Fruit fly (Drosophila melanogaster) whole organism, embryonic: ENCODE data around the gene Rrp46.

ENCODE experiments used
- B-H2 ChIP-seq: fragments of 200-800 bp; sonication (Bioruptor generic); optimal IDR thresholded peaks from 2 replicates; lab custom pipeline; 2018; ENCODE audit warnings: missing biosample characterization, mild to moderate bottlenecking, missing genetic modification characterization
- BEAF-32 ChIP-seq: fragments of 200-800 bp; sonication (Bioruptor generic); optimal IDR thresholded peaks from 3 replicates; lab custom pipeline; 2017; ENCODE audit warnings: missing biosample characterization, missing genetic modification characterization, mild to moderate bottlenecking, moderate library complexity, missing genetic modification reagents
- C15 ChIP-seq: fragments of 200-800 bp; sonication (Bioruptor generic); IDR thresholded peaks from 3 replicates; pipeline ENCODE4 v1.3.6; 2022; ENCODE audit warnings: missing biosample characterization, missing genetic modification characterization
- CG12236 ChIP-seq: fragments of 200-800 bp; sonication (Bioruptor generic); optimal IDR thresholded peaks from 2 replicates; lab custom pipeline; 2016; ENCODE audit warnings: missing biosample characterization, missing genetic modification characterization
- CG12391 ChIP-seq: fragments of 200-800 bp; sonication (Bioruptor generic); optimal IDR thresholded peaks from 3 replicates; lab custom pipeline; 2018; ENCODE audit warnings: missing biosample characterization, mild to moderate bottlenecking, missing genetic modification characterization, moderate library complexity
- CG12744 ChIP-seq: fragments of 200-800 bp; sonication (Bioruptor generic); optimal IDR thresholded peaks from 2 replicates; lab custom pipeline; 2016; ENCODE audit warnings: missing biosample characterization, missing genetic modification characterization
- CG14050 ChIP-seq: fragments of 200-800 bp; sonication (Bioruptor generic); IDR thresholded peaks from 3 replicates; pipeline ENCODE4 v1.3.6; 2022; ENCODE audit warnings: missing biosample characterization, missing genetic modification characterization
- CG15073 ChIP-seq: fragments of 200-800 bp; sonication (Bioruptor generic); optimal IDR thresholded peaks from 2 replicates; lab custom pipeline; 2016; ENCODE audit warnings: missing biosample characterization, missing genetic modification characterization
- CG15601 ChIP-seq: fragments of 200-800 bp; sonication (Bioruptor generic); optimal IDR thresholded peaks from 3 replicates; lab custom pipeline; 2019; ENCODE audit warnings: missing biosample characterization, mild to moderate bottlenecking, missing genetic modification characterization, moderate library complexity
- CG17385 ChIP-seq: fragments of 200-800 bp; sonication (Bioruptor generic); optimal IDR thresholded peaks from 3 replicates; lab custom pipeline; 2018; ENCODE audit warnings: missing biosample characterization, mild to moderate bottlenecking, missing genetic modification characterization
- CG17829 ChIP-seq: fragments of 200-800 bp; optimal IDR thresholded peaks from 2 replicates; lab custom pipeline; 2019; ENCODE audit warnings: missing biosample characterization, mild to moderate bottlenecking, missing genetic modification characterization, moderate library complexity
- CG18011 ChIP-seq: fragments of 200-800 bp; sonication (Bioruptor generic); optimal IDR thresholded peaks from 2 replicates; lab custom pipeline; 2017; ENCODE audit warnings: missing biosample characterization, missing genetic modification characterization, mild to moderate bottlenecking, moderate library complexity, missing genotype
- CG18262 ChIP-seq: fragments of 200-800 bp; optimal IDR thresholded peaks from 3 replicates; lab custom pipeline; 2019; ENCODE audit warnings: missing biosample characterization, mild to moderate bottlenecking, missing genetic modification characterization, moderate library complexity
- CG18599 ChIP-seq: fragments of 200-800 bp; sonication (Bioruptor generic); optimal IDR thresholded peaks from 3 replicates; lab custom pipeline; 2017; ENCODE audit warnings: missing biosample characterization, missing genetic modification characterization, mild to moderate bottlenecking, moderate library complexity, missing genetic modification reagents
- CG2712 ChIP-seq: fragments of 200-800 bp; optimal IDR thresholded peaks from 3 replicates; lab custom pipeline; 2019; ENCODE audit warnings: missing biosample characterization, mild to moderate bottlenecking, missing genetic modification characterization, moderate library complexity
- CG30403 ChIP-seq: fragments of 200-800 bp; sonication (Bioruptor generic); optimal IDR thresholded peaks from 3 replicates; lab custom pipeline; 2016; ENCODE audit warnings: missing biosample characterization, missing genetic modification characterization
- CG33213 ChIP-seq: fragments of 200-800 bp; sonication (Bioruptor generic); optimal IDR thresholded peaks from 3 replicates; lab custom pipeline; 2016; ENCODE audit warnings: missing biosample characterization, missing genetic modification characterization
- CG4282 ChIP-seq: fragments of 200-800 bp; sonication (Bioruptor generic); optimal IDR thresholded peaks from 2 replicates; lab custom pipeline; 2016; ENCODE audit warnings: missing biosample characterization, missing genetic modification characterization
- CG4730 ChIP-seq: fragments of 200-800 bp; sonication (Bioruptor generic); IDR thresholded peaks from 2 replicates; pipeline ENCODE4 v1.3.6; 2022; ENCODE audit warnings: missing biosample characterization, missing genetic modification characterization
- CG6791 ChIP-seq: fragments of 200-800 bp; sonication (Bioruptor generic); IDR thresholded peaks from 3 replicates; pipeline ENCODE4 v1.3.6; 2022; ENCODE audit warnings: missing biosample characterization, missing genetic modification characterization; ENCODE audit not compliant: partially characterized antibody
- CG7987 ChIP-seq: fragments of 200-800 bp; sonication (Bioruptor generic); optimal IDR thresholded peaks from 2 replicates; lab custom pipeline; 2018; ENCODE audit warnings: missing biosample characterization, mild to moderate bottlenecking, missing genetic modification characterization, moderate library complexity
- CG8290 ChIP-seq, 3 experiments: fragments of 200-800 bp; sonication (Bioruptor generic); optimal IDR thresholded peaks; 2 replicates each; lab custom pipeline; 2016 to 2019; ENCODE audit warnings: missing biosample characterization in 3 of 3, missing genetic modification characterization in 3 of 3, mild to moderate bottlenecking in 2 of 3, moderate library complexity in 1 of 3
- CG8388 ChIP-seq: fragments of 200-800 bp; sonication (Bioruptor generic); optimal IDR thresholded peaks from 2 replicates; lab custom pipeline; 2019; ENCODE audit warnings: missing biosample characterization, mild to moderate bottlenecking, missing genetic modification characterization, moderate library complexity
- CG9817 ChIP-seq: fragments of 200-800 bp; sonication (Bioruptor generic); optimal IDR thresholded peaks from 2 replicates; lab custom pipeline; 2018; ENCODE audit warnings: missing biosample characterization, mild to moderate bottlenecking, missing genetic modification characterization, moderate library complexity
- CG9876 ChIP-seq: fragments of 200-800 bp; sonication (Bioruptor generic); optimal IDR thresholded peaks from 2 replicates; lab custom pipeline; 2016; ENCODE audit warnings: missing biosample characterization, missing genetic modification characterization
- Dbx ChIP-seq: fragments of 200-800 bp; sonication (Bioruptor generic); IDR thresholded peaks from 3 replicates; pipeline ENCODE4 v1.3.6; 2022; ENCODE audit warnings: missing biosample characterization, missing genetic modification characterization
- Drgx ChIP-seq: fragments of 200-800 bp; sonication (Bioruptor generic); IDR thresholded peaks from 2 replicates; pipeline ENCODE4 v1.3.6; 2022; ENCODE audit warnings: missing biosample characterization, missing genetic modification characterization
- Fer2 ChIP-seq: fragments of 200-800 bp; sonication (Bioruptor generic); optimal IDR thresholded peaks from 2 replicates; lab custom pipeline; 2018; ENCODE audit warnings: missing biosample characterization, mild to moderate bottlenecking, missing genetic modification characterization, moderate library complexity
- Fer3 ChIP-seq: fragments of 200-800 bp; sonication (Bioruptor generic); optimal IDR thresholded peaks from 2 replicates; lab custom pipeline; 2018; ENCODE audit warnings: missing biosample characterization, mild to moderate bottlenecking, missing genetic modification characterization, moderate library complexity
- Hey ChIP-seq: fragments of 200-800 bp; sonication (Bioruptor generic); optimal IDR thresholded peaks from 3 replicates; lab custom pipeline; 2018; ENCODE audit warnings: missing biosample characterization, mild to moderate bottlenecking, missing genetic modification characterization
- Nf-YB ChIP-seq: fragments of 200-800 bp; sonication (Bioruptor generic); optimal IDR thresholded peaks from 3 replicates; lab custom pipeline; 2019; ENCODE audit warnings: missing biosample characterization, mild to moderate bottlenecking, missing genetic modification characterization, moderate library complexity
- Pdp1 ChIP-seq, 2 experiments: fragments of 200-800 bp; sonication (Bioruptor generic); optimal IDR thresholded peaks; 3 replicates each; lab custom pipeline; 2016; ENCODE audit warnings: missing biosample characterization in 2 of 2, missing genetic modification characterization in 2 of 2, mild to moderate bottlenecking in 1 of 2, moderate library complexity in 1 of 2
- Ssrp ChIP-seq: fragments of 200-800 bp; sonication (Bioruptor generic); optimal IDR thresholded peaks from 2 replicates; lab custom pipeline; 2018; ENCODE audit warnings: missing biosample characterization, mild to moderate bottlenecking, missing genetic modification characterization, moderate library complexity
- Vsx1 ChIP-seq: fragments of 200-800 bp; sonication (Bioruptor generic); optimal IDR thresholded peaks from 2 replicates; lab custom pipeline; 2017; ENCODE audit warnings: missing biosample characterization, mild to moderate bottlenecking, missing genetic modification characterization, missing genetic modification reagents
- ap ChIP-seq: fragments of 200-800 bp; sonication (Bioruptor generic); IDR thresholded peaks from 2 replicates; pipeline ENCODE4 v1.3.6; 2022; ENCODE audit warnings: missing biosample characterization, missing genetic modification characterization
- bigmax ChIP-seq: fragments of 200-800 bp; sonication (Bioruptor generic); optimal IDR thresholded peaks from 2 replicates; lab custom pipeline; 2018; ENCODE audit warnings: missing biosample characterization, mild to moderate bottlenecking, missing genetic modification characterization
- dpn ChIP-seq, 2 experiments: fragments of 200-800 bp; sonication (Bioruptor generic); optimal IDR thresholded peaks; 3 replicates each; lab custom pipeline; 2016; ENCODE audit warnings: missing biosample characterization in 2 of 2, missing genetic modification characterization in 2 of 2
- fd3F ChIP-seq: fragments of 200-800 bp; sonication (Bioruptor generic); optimal IDR thresholded peaks from 2 replicates; lab custom pipeline; 2018; ENCODE audit warnings: missing biosample characterization, mild to moderate bottlenecking, missing genetic modification characterization, moderate library complexity
- gfzf ChIP-seq: fragments of 200-800 bp; sonication (Bioruptor generic); optimal IDR thresholded peaks from 2 replicates; lab custom pipeline; 2016; ENCODE audit warnings: missing biosample characterization, mild to moderate bottlenecking, missing genetic modification characterization, moderate library complexity
- inv ChIP-seq: fragments of 200-800 bp; sonication (Bioruptor generic); IDR thresholded peaks from 2 replicates; pipeline ENCODE4 v1.3.6; 2022; ENCODE audit warnings: missing biosample characterization, missing genetic modification characterization; ENCODE audit not compliant: partially characterized antibody
- maf-S ChIP-seq: fragments of 200-800 bp; sonication (Bioruptor generic); optimal IDR thresholded peaks from 2 replicates; lab custom pipeline; 2016; ENCODE audit warnings: missing biosample characterization, missing genetic modification characterization
- mam ChIP-seq: fragments of 200-800 bp; sonication (Bioruptor generic); optimal IDR thresholded peaks from 3 replicates; lab custom pipeline; 2016; ENCODE audit warnings: missing biosample characterization, missing genetic modification characterization
- nau ChIP-seq: fragments of 200-800 bp; sonication (Bioruptor generic); optimal IDR thresholded peaks from 3 replicates; lab custom pipeline; 2017; ENCODE audit warnings: missing biosample characterization, mild to moderate bottlenecking, missing genetic modification characterization, missing genetic modification reagents
- nom ChIP-seq: fragments of 200-800 bp; sonication (Bioruptor generic); optimal IDR thresholded peaks from 2 replicates; lab custom pipeline; 2017; ENCODE audit warnings: missing biosample characterization, missing genetic modification characterization, mild to moderate bottlenecking, moderate library complexity, missing genetic modification reagents
- otp ChIP-seq: fragments of 200-800 bp; sonication (Bioruptor generic); IDR thresholded peaks from 3 replicates; pipeline ENCODE4, ENCODE4 v1.3.6; 2022; ENCODE audit warnings: missing biosample characterization, missing genetic modification characterization
- pzg ChIP-seq: fragments of 200-800 bp; sonication (Bioruptor generic); optimal IDR thresholded peaks from 3 replicates; lab custom pipeline; 2018; ENCODE audit warnings: missing biosample characterization, mild to moderate bottlenecking, missing genetic modification characterization, moderate library complexity
- slou ChIP-seq: fragments of 200-800 bp; sonication (Bioruptor generic); optimal IDR thresholded peaks from 3 replicates; lab custom pipeline; 2016; ENCODE audit warnings: missing biosample characterization, missing genetic modification characterization
- so ChIP-seq: fragments of 200-800 bp; sonication (Bioruptor generic); IDR thresholded peaks from 3 replicates; pipeline ENCODE4 v1.3.6; 2022; ENCODE audit warnings: missing biosample characterization, missing genetic modification characterization
- ttk ChIP-seq: fragments of 200-800 bp; sonication (Bioruptor generic); IDR thresholded peaks from 2 replicates; pipeline ENCODE4 v2.1.2; 2022; ENCODE audit warnings: missing biosample characterization, missing genetic modification characterization
- zfh1 ChIP-seq: fragments of 200-800 bp; sonication (Bioruptor generic); IDR thresholded peaks from 3 replicates; pipeline ENCODE4 v1.3.6; 2022; ENCODE audit warnings: missing biosample characterization, missing genetic modification characterization

The Rrp46 gene

dm6 chr3R:10377849-10378248 lies 35.3 kb upstream of the Rrp46 start, which contains the start of gene Rfx (continued):
- TF ChIP-seq zfh1 = no peak
- peak in 1 of 2 experiments; percentile 21 for TF ChIP-seq dpn (GFP tag; optimal IDR thresholded peaks at IDR 0.05; lab: Kevin White, UChicago)
- no peak for TF ChIP-seq inv
- no peak for TF ChIP-seq CG15073
- no peak for TF ChIP-seq CG8290 (GFP tag; optimal IDR thresholded peaks at IDR 0.05; lab: Kevin White, UChicago)
- peak in 1 of 2 experiments; percentile 5 for TF ChIP-seq CG8290 (tag; optimal IDR thresholded peaks at IDR 0.05; lab: Kevin White, UChicago)
- TF ChIP-seq Ssrp = no peak
- TF ChIP-seq Vsx1 (GFP tag; lab: Kevin White, UChicago) = no peak
- TF ChIP-seq CG12744 (GFP tag; lab: Kevin White, UChicago) = peak; percentile 19
- peak; percentile 15 for TF ChIP-seq mam
- TF ChIP-seq CG12236 (GFP tag; lab: Kevin White, UChicago) = no peak
- peak; percentile 53 for TF ChIP-seq CG2712 (tag; lab: Kevin White, UChicago)
- TF ChIP-seq Fer3 (tag; lab: Kevin White, UChicago) = no peak
- TF ChIP-seq CG17829 (tag; lab: Kevin White, UChicago) = peak; percentile 44
- TF ChIP-seq gfzf (GFP tag; lab: Kevin White, UChicago) = peak; percentile 13
- no peak for TF ChIP-seq maf-S (GFP tag; lab: Kevin White, UChicago)
- no peak for TF ChIP-seq slou (GFP tag; lab: Kevin White, UChicago)
- no peak for TF ChIP-seq fd3F (GFP tag; lab: Kevin White, UChicago)
- TF ChIP-seq CG17385 = peak; percentile 25
- no peak for TF ChIP-seq Hey (tag; lab: Kevin White, UChicago)
- no peak for TF ChIP-seq CG4282 (GFP tag; lab: Kevin White, UChicago)
- TF ChIP-seq so = no peak
- TF ChIP-seq CG18599 = peak; percentile 41
- peak; percentile 88 for TF ChIP-seq pzg (GFP tag; lab: Kevin White, UChicago)
- no peak for TF ChIP-seq CG14050 (GFP tag; lab: Robert Waterston, UW)
- peak; percentile 37 for TF ChIP-seq CG15601
- TF ChIP-seq otp (GFP tag; lab: Robert Waterston, UW) = no peak
- no peak for TF ChIP-seq C15 (GFP tag; lab: Robert Waterston, UW)
- TF ChIP-seq Nf-YB = peak; percentile 11
- no peak for TF ChIP-seq ttk (GFP tag; lab: Robert Waterston, UW)
- TF ChIP-seq Pdp1 (GFP tag; optimal IDR thresholded peaks at IDR 0.05; lab: Kevin White, UChicago) = peak in 1 of 2 experiments; percentile 34
- peak; percentile 50 for TF ChIP-seq BEAF-32 (GFP tag; lab: Kevin White, UChicago)
- TF ChIP-seq CG18011 (GFP tag; lab: Kevin White, UChicago) = no peak
- TF ChIP-seq nau (GFP tag; lab: Kevin White, UChicago) = no peak
- peak; percentile 26 for TF ChIP-seq CG12391 (tag; lab: Kevin White, UChicago)
- peak; percentile 62 for TF ChIP-seq B-H2 (GFP tag; lab: Kevin White, UChicago)
- TF ChIP-seq CG30403 (GFP tag; lab: Kevin White, UChicago) = peak; percentile 37
- no peak for TF ChIP-seq CG33213 (GFP tag; lab: Kevin White, UChicago)
- TF ChIP-seq bigmax = peak; percentile 27
- no peak for TF ChIP-seq CG4730 (GFP tag; lab: Robert Waterston, UW)
- no peak for TF ChIP-seq Fer2 (tag; lab: Kevin White, UChicago)
- peak; percentile 30 for TF ChIP-seq CG18262
- no peak for TF ChIP-seq Drgx (GFP tag; lab: Robert Waterston, UW)
- peak; percentile 55 for TF ChIP-seq nom (GFP tag; lab: Kevin White, UChicago)
- TF ChIP-seq Dbx (GFP tag; lab: Robert Waterston, UW) = no peak
- no peak for TF ChIP-seq CG8388 (GFP tag; lab: Kevin White, UChicago)
- peak; percentile 8 for TF ChIP-seq CG9817 (tag; lab: Kevin White, UChicago)
- TF ChIP-seq ap (GFP tag; lab: Robert Waterston, UW) = no peak
- no peak for TF ChIP-seq CG6791 (GFP tag; lab: Robert Waterston, UW)
- no peak for TF ChIP-seq CG9876
- TF ChIP-seq CG7987 = peak; percentile 48
